Worm (Caenorhabditis elegans) whole organism, L1 larva: ENCODE results near the gene cdl-1.

ENCODE experiments used
- nhr-28 ChIP-seq: fragments of 150-350 bp; optimal IDR thresholded peaks from 2 replicates; lab custom pipeline; 2014; ENCODE audit warnings: missing biosample characterization, missing genetic modification characterization
- rnt-1 ChIP-seq: sonication (generic microtip); optimal IDR thresholded peaks from 2 replicates; lab custom pipeline; 2016; ENCODE audit warnings: mild to moderate bottlenecking, missing genetic modification characterization, moderate library complexity, missing compliant biosample characterization

- TF ChIP-seq rnt-1 (tag; lab: Kevin White, UChicago) (no peak), nhr-28 (no peak)
Measured at ce11 chrII:10766773-10767172, 18.5 kb upstream of the cdl-1 start.
